Worm (Caenorhabditis elegans): ENCODE results near the gene C01B10.3.

DNA sequence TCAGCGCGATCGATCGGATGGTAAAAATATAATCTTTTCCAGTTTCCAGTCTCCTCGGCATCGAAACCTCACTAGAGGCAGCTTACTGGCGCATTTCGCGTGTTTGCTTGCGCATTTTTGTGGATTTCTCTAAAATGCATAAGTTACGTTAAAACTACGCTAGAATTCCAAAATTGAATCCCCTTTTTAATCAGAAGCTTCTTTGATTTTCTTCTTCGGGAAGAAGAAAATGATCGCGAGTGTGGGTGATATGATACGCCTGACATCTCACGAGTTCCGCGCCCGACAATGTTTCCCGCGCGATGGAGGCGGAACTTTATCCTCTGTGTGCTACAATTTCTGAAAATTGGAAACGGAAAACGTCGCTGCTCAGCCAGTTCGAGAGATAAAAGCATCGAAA is 43.2 kb upstream of the C01B10.3 start:
- TF ChIP-seq C06A6.2 (GFP tag; conservative IDR thresholded peaks at IDR 0.05) = no peak
- TF ChIP-seq rec-8 (tag; optimal IDR thresholded peaks at IDR 0.05) = no peak
- TF ChIP-seq K11D2.4 (GFP tag; IDR thresholded peaks at IDR 0.05) = no peak
- no peak for TF ChIP-seq tbx-9 (tag; optimal IDR thresholded peaks at IDR 0.05; ENCODE audit: borderline replicate concordance)
- TF ChIP-seq hlh-12 (tag; optimal IDR thresholded peaks at IDR 0.05) = no peak
- no peak for TF ChIP-seq ama-1 (optimal IDR thresholded peaks at IDR 0.05)
- TF ChIP-seq ama-1 (GFP tag; optimal IDR thresholded peaks at IDR 0.05) = peak in 1 of 2 experiments; percentile 55
- no peak for TF ChIP-seq lsy-27 (tag; optimal IDR thresholded peaks at IDR 0.05; ENCODE audit: borderline replicate concordance, insufficient read depth)
- no peak for TF ChIP-seq sptf-2 (GFP tag; optimal IDR thresholded peaks at IDR 0.05)
- no peak for TF ChIP-seq ztf-25 (GFP tag; IDR thresholded peaks at IDR 0.05)
- no peak for TF ChIP-seq unc-130 (GFP tag; optimal IDR thresholded peaks at IDR 0.05)
- TF ChIP-seq Y56A3A.18 (GFP tag; IDR thresholded peaks at IDR 0.05) = no peak
- no peak for TF ChIP-seq nhr-80 (tag; optimal IDR thresholded peaks at IDR 0.05)

Data from whole organism, young adult.